Fruit fly (Drosophila melanogaster) whole organism: ENCODE results near the gene alphaTub84B.

ENCODE experiments used
- psq ChIP-seq: fragments of >200 bp; optimal IDR thresholded peaks from 2 replicates; lab custom pipeline; 2017
- usp ChIP-seq: fragments of >200 bp; optimal IDR thresholded peaks from 2 replicates; lab custom pipeline; 2017; ENCODE audit warnings: missing biosample characterization, missing genetic modification characterization, mixed read lengths

DNA sequence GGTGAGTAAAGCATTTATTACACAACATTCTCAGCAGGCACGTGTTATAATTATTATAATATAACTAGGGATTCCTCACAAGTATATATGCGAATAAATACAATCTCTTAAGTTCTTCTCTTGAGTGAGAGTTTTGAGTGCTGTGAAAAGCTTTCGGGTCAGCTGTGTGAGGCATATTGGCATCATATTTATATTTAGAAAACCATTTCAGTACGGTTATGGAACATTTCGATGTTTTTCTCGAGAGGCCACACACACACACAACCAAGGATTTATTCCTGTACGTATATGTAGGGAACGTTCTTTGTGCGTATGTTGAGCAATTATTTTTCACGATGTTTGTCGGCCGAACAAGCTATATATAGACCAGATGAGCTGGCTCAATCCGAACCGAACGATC, 26.6 kb downstream of the alphaTub84B start:
- TF ChIP-seq usp (no peak), psq (lab: Kevin White, UChicago) (no peak)
